Worm (Caenorhabditis elegans): ENCODE measurements around the gene fbxc-42.
"Not testable (repeated sequence)": the region's sequence is repeated elsewhere in the genome, so short reads cannot be mapped to it uniquely, and the experiment has no call there.

- not testable (repeated sequence) for TF ChIP-seq nhr-12 (tag; optimal IDR thresholded peaks at IDR 0.05); nfya-1 (tag; optimal IDR thresholded peaks at IDR 0.05; ENCODE audit: insufficient read depth); nhr-28 (tag; optimal IDR thresholded peaks at IDR 0.05); snpc-4 (tag; optimal IDR thresholded peaks at IDR 0.05); unc-39 (tag; optimal IDR thresholded peaks at IDR 0.05); ama-1 (optimal IDR thresholded peaks at IDR 0.05); ceh-9 (tag; optimal IDR thresholded peaks at IDR 0.05)
These were observed 4.7 kb downstream of the fbxc-42 start, which contains the start of gene F45D11.11 for ce11 chrII:996112-996511.

Data from whole organism, L3 larva.